Worm (Caenorhabditis elegans) whole organism, mixed stage, embryonic: ENCODE results near the gene teg-1.

Experiments used
- ceh-83 ChIP-seq: fragments of 200-800 bp; sonication (Bioruptor generic); optimal IDR thresholded peaks from 2 replicates; lab custom pipeline; 2018; ENCODE audit warnings: mild to moderate bottlenecking, missing genetic modification characterization, missing compliant biosample characterization
- cnd-1 ChIP-seq: fragments of 200-800 bp; sonication (Bioruptor generic); optimal IDR thresholded peaks from 2 replicates; lab custom pipeline; 2018; ENCODE audit warnings: mild to moderate bottlenecking, missing genetic modification characterization, missing compliant biosample characterization
- elt-1 ChIP-seq: sonication (generic microtip); optimal IDR thresholded peaks from 2 replicates; lab custom pipeline; 2017; ENCODE audit warnings: missing genetic modification characterization, mild to moderate bottlenecking, missing compliant biosample characterization, antibody characterized with exemption, moderate library complexity, borderline replicate concordance; ENCODE audit not compliant: insufficient read depth
- elt-3 ChIP-seq: fragments of 150-350 bp; optimal IDR thresholded peaks from 2 replicates; lab custom pipeline; 2014; ENCODE audit warnings: missing biosample characterization, missing genetic modification characterization
- flh-1 ChIP-seq: fragments of 200-800 bp; sonication (Bioruptor generic); optimal IDR thresholded peaks from 2 replicates; lab custom pipeline; 2018; ENCODE audit warnings: mild to moderate bottlenecking, missing genetic modification characterization, moderate library complexity, missing compliant biosample characterization
- ham-2 ChIP-seq: fragments of 200-800 bp; sonication (Bioruptor generic); optimal IDR thresholded peaks from 2 replicates; lab custom pipeline; 2018; ENCODE audit warnings: mild to moderate bottlenecking, missing genetic modification characterization, missing compliant biosample characterization
- hlh-1 ChIP-seq: fragments of 150-350 bp; optimal IDR thresholded peaks from 2 replicates; lab custom pipeline; 2014; ENCODE audit warnings: missing biosample characterization, missing genetic modification reagents, missing genetic modification characterization
- lsy-2 ChIP-seq: fragments of 150-350 bp; optimal IDR thresholded peaks from 2 replicates; lab custom pipeline; 2014; ENCODE audit warnings: missing biosample characterization, missing genetic modification characterization
- nhr-12 ChIP-seq: fragments of 150-350 bp; optimal IDR thresholded peaks from 2 replicates; lab custom pipeline; 2014; ENCODE audit warnings: missing biosample characterization, missing genetic modification characterization
- nhr-28 ChIP-seq: fragments of 150-350 bp; optimal IDR thresholded peaks from 2 replicates; lab custom pipeline; 2014; ENCODE audit warnings: missing biosample characterization, missing genetic modification characterization
- pha-4 ChIP-seq: fragments of 150-350 bp; optimal IDR thresholded peaks from 2 replicates; lab custom pipeline; 2018; ENCODE audit warnings: missing biosample characterization, missing genetic modification reagents, missing genetic modification characterization
- snpc-4 ChIP-seq: fragments of 150-350 bp; optimal IDR thresholded peaks from 2 replicates; lab custom pipeline; 2014; ENCODE audit warnings: missing biosample characterization, missing genetic modification characterization
- unc-120 ChIP-seq: sonication (generic microtip); optimal IDR thresholded peaks from 2 replicates; lab custom pipeline; 2017; ENCODE audit warnings: missing genetic modification characterization, missing compliant biosample characterization; ENCODE audit not compliant: poor library complexity, severe bottlenecking
- unc-62 ChIP-seq: fragments of 150-350 bp; optimal IDR thresholded peaks from 2 replicates; lab custom pipeline; 2014; ENCODE audit warnings: missing biosample characterization, missing genetic modification reagents, missing genetic modification characterization

- no peak for TF ChIP-seq snpc-4 (tag; lab: Kevin White, UChicago)
- TF ChIP-seq unc-62 (GFP tag; lab: Kevin White, UChicago) = no peak
- no peak for TF ChIP-seq elt-1 (tag; lab: Kevin White, UChicago)
- no peak for TF ChIP-seq ham-2 (GFP tag; lab: Kevin White, UChicago)
- TF ChIP-seq hlh-1 = no peak
- no peak for TF ChIP-seq nhr-12 (tag; lab: Kevin White, UChicago)
- TF ChIP-seq pha-4 = no peak
- no peak for TF ChIP-seq cnd-1 (tag; lab: Kevin White, UChicago)
- TF ChIP-seq elt-3 (tag; lab: Kevin White, UChicago) = no peak
- TF ChIP-seq lsy-2 (tag; lab: Kevin White, UChicago) = no peak
- TF ChIP-seq ceh-83 (GFP tag; lab: Kevin White, UChicago) = no peak
- TF ChIP-seq nhr-28 (tag; lab: Kevin White, UChicago) = no peak
- TF ChIP-seq unc-120 = no peak
- no peak for TF ChIP-seq flh-1 (GFP tag; lab: Kevin White, UChicago)
Measured at ce11 chrIII:11270795-11271194, 47.2 kb downstream of the teg-1 start, which contains the start of gene obr-1.
